Worm (Caenorhabditis elegans) whole organism, young adult: ENCODE data around the gene T06C10.3.
A peak's percentile ranks its signal among the peaks of the same experiment; 100 is the strongest.

ENCODE experiments used
- B0261.1 ChIP-seq: sonication (generic microtip); optimal IDR thresholded peaks from 2 replicates; lab custom pipeline; 2016; ENCODE audit warnings: mild to moderate bottlenecking, missing genetic modification characterization, moderate library complexity, missing compliant biosample characterization
- F22D6.2 ChIP-seq: sonication (generic microtip); optimal IDR thresholded peaks from 2 replicates; lab custom pipeline; 2016; ENCODE audit warnings: mild to moderate bottlenecking, missing genetic modification characterization, missing compliant biosample characterization
- F57C9.4 ChIP-seq: sonication (generic microtip); optimal IDR thresholded peaks from 2 replicates; lab custom pipeline; 2017; ENCODE audit warnings: mild to moderate bottlenecking, missing genetic modification characterization, missing compliant biosample characterization
- T26A5.8 ChIP-seq: sonication (generic microtip); optimal IDR thresholded peaks from 2 replicates; lab custom pipeline; 2016; ENCODE audit warnings: missing genetic modification characterization, missing compliant biosample characterization
- Y53G8AR.9 ChIP-seq: fragments of 200-800 bp; sonication (Bioruptor generic); conservative IDR thresholded peaks from 2 replicates; pipeline ENCODE4 v1.3.6; 2022; ENCODE audit warnings: missing genetic modification reagents, missing genetic modification characterization, missing compliant biosample characterization
- Y56A3A.18 ChIP-seq: fragments of 200-800 bp; sonication (Bioruptor generic); IDR thresholded peaks from 2 replicates; pipeline ENCODE4 v1.3.6; 2022; ENCODE audit warnings: missing genetic modification reagents, missing genetic modification characterization, missing compliant biosample characterization
- ZK185.1 ChIP-seq: sonication (generic microtip); optimal IDR thresholded peaks from 2 replicates; lab custom pipeline; 2016; ENCODE audit warnings: mild to moderate bottlenecking, missing genetic modification characterization, missing compliant biosample characterization; ENCODE audit not compliant: poor library complexity, severe bottlenecking
- ama-1 ChIP-seq, 3 experiments: fragments of 150-350 bp in 1 of 3; sonication (generic microtip) in 2 of 3; optimal IDR thresholded peaks; 2 replicates each; lab custom pipeline; 2014 to 2018; ENCODE audit warnings: missing biosample characterization in 2 of 3, missing genetic modification characterization in 2 of 3, missing genetic modification reagents in 2 of 3
- atf-7 ChIP-seq: sonication (generic microtip); optimal IDR thresholded peaks from 2 replicates; lab custom pipeline; 2017; ENCODE audit warnings: mild to moderate bottlenecking, missing genetic modification characterization, missing compliant biosample characterization
- attf-5 ChIP-seq: fragments of 200-800 bp; sonication (Bioruptor generic); optimal IDR thresholded peaks from 2 replicates; lab custom pipeline; 2018; ENCODE audit warnings: mild to moderate bottlenecking, missing genetic modification characterization, missing compliant biosample characterization
- cebp-1 ChIP-seq, 2 experiments: fragments of 200-800 bp in 1 of 2; sonication (Bioruptor generic) in 1 of 2; sonication (generic microtip) in 1 of 2; IDR thresholded peaks in 1 of 2; optimal IDR thresholded peaks in 1 of 2; 2 replicates each; pipeline versions ENCODE4 v1.3.6 to Lab custom; 2017 to 2022; ENCODE audit warnings: missing compliant biosample characterization in 2 of 2, missing genetic modification characterization in 2 of 2, mild to moderate bottlenecking in 1 of 2, missing genetic modification reagents in 1 of 2, moderate library complexity in 1 of 2
- ceh-100 ChIP-seq: fragments of 200-800 bp; sonication (Bioruptor generic); IDR thresholded peaks from 2 replicates; pipeline ENCODE4 v1.3.6; 2022; ENCODE audit warnings: missing genetic modification reagents, missing genetic modification characterization, missing compliant biosample characterization
- ceh-58 ChIP-seq: fragments of 200-800 bp; sonication (Bioruptor generic); IDR thresholded peaks from 2 replicates; pipeline ENCODE4 v1.3.6; 2022; ENCODE audit warnings: missing genetic modification characterization, missing compliant biosample characterization
- ceh-79 ChIP-seq: sonication (generic microtip); optimal IDR thresholded peaks from 2 replicates; lab custom pipeline; 2017; ENCODE audit warnings: mild to moderate bottlenecking, missing genetic modification characterization, missing compliant biosample characterization
- chd-7 ChIP-seq: sonication (generic microtip); optimal IDR thresholded peaks from 2 replicates; lab custom pipeline; 2016; ENCODE audit warnings: mild to moderate bottlenecking, missing genetic modification characterization, moderate library complexity, missing compliant biosample characterization
- ekl-4 ChIP-seq: fragments of 200-800 bp; sonication (Bioruptor generic); IDR thresholded peaks from 2 replicates; pipeline ENCODE4 v1.3.6; 2022; ENCODE audit warnings: missing genetic modification reagents, missing genetic modification characterization, missing compliant biosample characterization
- ets-4 ChIP-seq: fragments of 200-800 bp; sonication (Bioruptor generic); optimal IDR thresholded peaks from 2 replicates; lab custom pipeline; 2018; ENCODE audit warnings: mild to moderate bottlenecking, missing genetic modification characterization, missing compliant biosample characterization
- gei-17 ChIP-seq: fragments of 200-800 bp; sonication (Bioruptor generic); optimal IDR thresholded peaks from 2 replicates; lab custom pipeline; 2018; ENCODE audit warnings: mild to moderate bottlenecking, missing genetic modification characterization, missing compliant biosample characterization
- hlh-12 ChIP-seq: sonication (generic microtip); optimal IDR thresholded peaks from 2 replicates; lab custom pipeline; 2016; ENCODE audit warnings: missing genetic modification characterization, missing compliant biosample characterization
- hmg-1.2 ChIP-seq: fragments of 200-800 bp; sonication (Bioruptor generic); IDR thresholded peaks from 2 replicates; pipeline ENCODE4 v1.3.6; 2022; ENCODE audit warnings: missing genetic modification reagents, missing genetic modification characterization, missing compliant biosample characterization
- let-526 ChIP-seq: fragments of 200-800 bp; sonication (Bioruptor generic); IDR thresholded peaks from 2 replicates; pipeline ENCODE4 v1.3.6; 2022; ENCODE audit warnings: missing genetic modification reagents, missing genetic modification characterization, missing compliant biosample characterization
- let-607 ChIP-seq, 2 experiments: fragments of 200-800 bp in 1 of 2; sonication (Bioruptor generic) in 1 of 2; sonication (generic microtip) in 1 of 2; optimal IDR thresholded peaks; 2 replicates each; lab custom pipeline; 2016 to 2018; ENCODE audit warnings: mild to moderate bottlenecking in 2 of 2, missing compliant biosample characterization in 2 of 2, missing genetic modification characterization in 2 of 2, moderate library complexity in 2 of 2, missing genotype in 1 of 2
- lin-40 ChIP-seq: sonication (generic microtip); optimal IDR thresholded peaks from 2 replicates; lab custom pipeline; 2016; ENCODE audit warnings: missing genetic modification characterization, mild to moderate bottlenecking, missing compliant biosample characterization, missing genotype, missing genetic modification reagents
- lir-1 ChIP-seq: fragments of 200-800 bp; sonication (Bioruptor generic); conservative IDR thresholded peaks from 2 replicates; pipeline ENCODE4 v1.3.6; 2022; ENCODE audit warnings: missing genetic modification reagents, missing genetic modification characterization, missing compliant biosample characterization
- madf-10 ChIP-seq: sonication (generic microtip); optimal IDR thresholded peaks from 2 replicates; lab custom pipeline; 2016; ENCODE audit warnings: mild to moderate bottlenecking, missing genetic modification characterization, missing compliant biosample characterization
- mes-4 ChIP-seq: sonication (generic microtip); optimal IDR thresholded peaks from 2 replicates; lab custom pipeline; 2016; ENCODE audit warnings: missing genotype, missing genetic modification characterization, missing compliant biosample characterization
- nfya-1 ChIP-seq: sonication (generic microtip); optimal IDR thresholded peaks from 2 replicates; lab custom pipeline; 2017; ENCODE audit warnings: antibody characterized with exemption, missing compliant biosample characterization, missing genetic modification characterization, borderline replicate concordance; ENCODE audit not compliant: insufficient read depth
- nfya-2 ChIP-seq: fragments of 200-800 bp; sonication (Bioruptor generic); IDR thresholded peaks from 2 replicates; pipeline ENCODE4 v1.3.6; 2022; ENCODE audit warnings: missing genetic modification reagents, missing genetic modification characterization, missing compliant biosample characterization
- nhr-80 ChIP-seq: sonication (generic microtip); optimal IDR thresholded peaks from 2 replicates; lab custom pipeline; 2016; ENCODE audit warnings: missing genetic modification characterization, missing compliant biosample characterization
- pbrm-1 ChIP-seq: fragments of 200-800 bp; sonication (Bioruptor generic); IDR thresholded peaks from 2 replicates; pipeline ENCODE4 v1.3.6; 2022; ENCODE audit warnings: missing genetic modification reagents, missing genetic modification characterization, missing compliant biosample characterization
- repo-1 ChIP-seq: sonication (generic microtip); optimal IDR thresholded peaks from 2 replicates; lab custom pipeline; 2017; ENCODE audit warnings: mild to moderate bottlenecking, missing genetic modification characterization, missing compliant biosample characterization
- tbp1 ChIP-seq: fragments of 200-800 bp; sonication (Bioruptor generic); optimal IDR thresholded peaks from 2 replicates; lab custom pipeline; 2018; ENCODE audit warnings: mild to moderate bottlenecking, missing genetic modification characterization, missing compliant biosample characterization
- tbx-9 ChIP-seq: sonication (generic microtip); optimal IDR thresholded peaks from 2 replicates; lab custom pipeline; 2016; ENCODE audit warnings: borderline replicate concordance, missing genetic modification characterization, inconsistent platforms, missing compliant biosample characterization
- tlf-1 ChIP-seq: fragments of 200-800 bp; sonication (Bioruptor generic); optimal IDR thresholded peaks from 2 replicates; lab custom pipeline; 2018; ENCODE audit warnings: mild to moderate bottlenecking, missing genetic modification characterization, missing compliant biosample characterization
- unc-62 ChIP-seq: fragments of 150-350 bp; optimal IDR thresholded peaks from 2 replicates; lab custom pipeline; 2014; ENCODE audit warnings: missing biosample characterization, missing genetic modification reagents, missing genetic modification characterization
- zfh-2 ChIP-seq: fragments of 200-800 bp; sonication (Bioruptor generic); conservative IDR thresholded peaks from 2 replicates; pipeline ENCODE4 v1.3.6; 2022; ENCODE audit warnings: missing genetic modification reagents, missing genetic modification characterization, missing compliant biosample characterization
- zim-3 ChIP-seq: sonication (generic microtip); optimal IDR thresholded peaks from 2 replicates; lab custom pipeline; 2017; ENCODE audit warnings: mild to moderate bottlenecking, missing genetic modification characterization, moderate library complexity, missing compliant biosample characterization
- ztf-18 ChIP-seq: sonication (generic microtip); optimal IDR thresholded peaks from 2 replicates; lab custom pipeline; 2016; ENCODE audit warnings: missing genotype, mild to moderate bottlenecking, missing genetic modification characterization, missing compliant biosample characterization
- ztf-28 ChIP-seq: fragments of 200-800 bp; sonication (Bioruptor generic); IDR thresholded peaks from 2 replicates; pipeline ENCODE4 v1.3.6; 2022; ENCODE audit warnings: missing genetic modification reagents, missing genetic modification characterization, missing compliant biosample characterization
- ztf-3 ChIP-seq: fragments of 200-800 bp; sonication (Bioruptor generic); optimal IDR thresholded peaks from 2 replicates; lab custom pipeline; 2018; ENCODE audit warnings: mild to moderate bottlenecking, missing genetic modification characterization, missing compliant biosample characterization
- ztf-6 ChIP-seq: fragments of 200-800 bp; sonication (Bioruptor generic); IDR thresholded peaks from 2 replicates; pipeline ENCODE4 v1.3.6; 2022; ENCODE audit warnings: missing genetic modification reagents, missing genetic modification characterization, missing compliant biosample characterization

The T06C10.3 gene

DNA sequence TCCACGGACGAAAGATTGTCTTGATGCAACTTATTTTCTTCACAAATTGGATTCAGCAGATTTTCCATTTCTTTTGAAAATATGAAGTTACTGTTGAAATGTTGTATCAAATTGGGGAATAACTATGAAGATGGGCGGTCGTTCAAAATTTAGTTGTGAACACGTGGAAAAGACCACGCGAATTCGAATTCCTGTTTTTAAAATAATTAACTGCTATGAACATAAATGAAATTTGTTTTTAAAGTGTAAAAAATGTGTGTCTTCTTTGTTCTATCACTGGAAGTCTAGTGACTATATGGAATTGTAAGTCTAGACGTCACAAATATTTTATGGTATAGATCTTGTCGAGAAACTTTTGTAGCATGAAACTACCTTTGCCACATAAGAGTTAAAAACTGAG lies 32.1 kb upstream of the T06C10.3 start, which contains the start of gene C06A6.7:
Gene C06A6.7 (minus strand): TSS at position 101 of the 400 bp plus-strand sequence.
- TF ChIP-seq nfya-2 (no peak), let-526 (GFP tag; lab: Robert Waterston, UW) (no peak), ceh-100 (GFP tag; lab: Robert Waterston, UW) (no peak), hlh-12 (tag; lab: Kevin White, UChicago) (no peak), chd-7 (no peak)

DNA sequence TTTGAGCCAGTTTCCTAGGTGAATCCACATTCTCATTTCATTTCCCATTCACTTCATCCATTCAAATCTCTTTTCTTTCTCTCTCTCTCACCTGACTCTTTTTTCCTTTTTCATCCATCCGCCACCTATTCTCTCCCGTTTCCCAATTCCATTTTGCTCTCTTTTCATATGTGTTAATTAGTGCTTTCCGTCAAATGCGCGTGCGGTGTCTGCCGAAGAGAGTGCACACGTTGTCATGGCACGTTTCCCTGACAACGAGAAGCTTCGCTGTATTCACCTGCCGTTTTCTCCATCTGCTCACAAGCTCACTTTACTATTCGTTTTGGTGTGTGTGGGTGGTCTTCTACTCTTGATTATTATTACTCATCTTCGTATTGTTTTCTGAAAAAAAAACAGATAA lies 30.6 kb upstream of the T06C10.3 start:
- TF ChIP-seq cebp-1 (GFP tag; IDR thresholded peaks at IDR 0.05; lab: Robert Waterston, UW) (no peak), cebp-1 (tag; optimal IDR thresholded peaks at IDR 0.05; lab: Kevin White, UChicago) (no peak), unc-62 (GFP tag; lab: Kevin White, UChicago) (no peak), Y53G8AR.9 (GFP tag; lab: Robert Waterston, UW) (no peak), B0261.1 (tag; lab: Kevin White, UChicago) (no peak), tbx-9 (tag; lab: Kevin White, UChicago) (no peak), ztf-28 (GFP tag; lab: Robert Waterston, UW) (no peak), lir-1 (GFP tag; lab: Robert Waterston, UW) (no peak)

DNA sequence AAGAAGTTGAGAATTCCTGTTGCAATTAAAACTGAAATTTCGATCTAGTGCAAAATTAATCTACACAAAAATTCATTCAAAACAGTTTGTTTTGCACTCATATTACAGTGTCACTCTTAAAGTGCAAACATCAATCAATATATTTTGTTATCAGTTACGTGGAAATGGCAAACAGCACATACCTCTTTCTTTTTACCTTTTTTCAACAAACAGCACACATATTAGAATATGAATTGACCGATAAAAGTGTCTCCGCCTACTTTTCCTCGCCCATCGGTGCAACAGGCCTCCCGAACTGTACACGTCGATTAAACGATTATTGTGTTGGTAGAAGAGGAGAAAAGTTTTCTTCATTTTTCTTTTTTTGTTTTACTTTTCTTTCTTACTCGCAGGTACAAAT lies 29.3 kb upstream of the T06C10.3 start:
- peak; percentile 94 for TF ChIP-seq nhr-80 (tag; lab: Kevin White, UChicago)
- peak; percentile 17 for TF ChIP-seq attf-5 (GFP tag; lab: Kevin White, UChicago)
- TF ChIP-seq ama-1 (optimal IDR thresholded peaks at IDR 0.05; lab: Kevin White, UChicago), result no peak
- no peak for TF ChIP-seq ama-1 (GFP tag; optimal IDR thresholded peaks at IDR 0.05; lab: Kevin White, UChicago)
- no peak for TF ChIP-seq ZK185.1 (tag; lab: Kevin White, UChicago)
- peak; percentile 26 for TF ChIP-seq ets-4 (GFP tag; lab: Kevin White, UChicago)
- TF ChIP-seq let-607 (tag; optimal IDR thresholded peaks at IDR 0.05; lab: Kevin White, UChicago), result peak; percentile 49 to 65

DNA sequence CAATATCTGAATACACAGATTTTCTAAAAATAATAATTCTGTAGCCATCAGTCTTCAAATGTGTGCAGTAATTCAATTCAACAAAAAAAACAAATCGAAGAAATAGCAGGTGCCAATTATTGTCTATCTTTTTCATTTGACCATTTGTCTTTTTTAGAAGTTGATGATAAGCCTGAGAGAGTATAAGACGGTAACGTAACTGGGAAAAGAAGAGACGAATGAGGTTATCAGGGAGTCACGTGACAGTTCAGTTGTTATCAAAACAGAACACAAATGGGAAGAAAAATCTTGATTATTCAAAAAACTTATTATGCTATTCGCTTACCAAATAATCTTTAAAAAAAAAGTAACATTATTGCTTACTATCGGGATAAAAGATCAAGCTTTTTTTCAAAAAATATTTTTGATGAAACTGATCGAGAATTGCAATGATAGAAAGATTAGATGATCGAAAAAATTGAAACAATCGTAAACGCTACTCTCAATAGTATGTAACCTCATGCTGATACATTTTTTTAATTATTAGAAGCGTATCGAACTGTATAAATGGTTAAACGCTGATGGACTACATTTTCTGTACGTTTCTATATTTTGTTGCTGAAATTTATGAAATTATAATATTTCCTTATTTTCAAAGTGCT lies 26.1 kb upstream of the T06C10.3 start:
- TF ChIP-seq zfh-2 (GFP tag; lab: Robert Waterston, UW), result no peak
- peak; percentile 81 for TF ChIP-seq nhr-80 (tag; lab: Kevin White, UChicago)
- peak; percentile 1 for TF ChIP-seq lin-40 (tag; lab: Kevin White, UChicago)
- peak; percentile 15 for TF ChIP-seq tbp1 (GFP tag; lab: Kevin White, UChicago)

ce11 chrIV:7845585-7845984 lies 25.0 kb upstream of the T06C10.3 start:
- TF ChIP-seq T26A5.8 (tag; lab: Kevin White, UChicago), result no peak
- no peak for TF ChIP-seq F22D6.2 (tag; lab: Kevin White, UChicago)
- peak; percentile 39 for TF ChIP-seq ztf-18 (tag; lab: Kevin White, UChicago)
- TF ChIP-seq ztf-3, result no peak
- no peak for TF ChIP-seq nfya-1
- TF ChIP-seq ztf-6 (GFP tag; lab: Robert Waterston, UW), result no peak
- TF ChIP-seq ceh-58 (GFP tag; lab: Robert Waterston, UW), result no peak
- 0 out of 2 replicates have a peak, but pooled peaks have one; percentile 53 for TF ChIP-seq ekl-4
- TF ChIP-seq madf-10, result peak; percentile 48
- TF ChIP-seq repo-1 (tag; lab: Kevin White, UChicago), result peak; percentile 71
- TF ChIP-seq tlf-1 (GFP tag; lab: Kevin White, UChicago), result no peak
- TF ChIP-seq F57C9.4 (tag; lab: Kevin White, UChicago), result no peak
- peak; percentile 80 for TF ChIP-seq hmg-1.2 (GFP tag; lab: Robert Waterston, UW)
- no peak for TF ChIP-seq mes-4 (tag; lab: Kevin White, UChicago)
- TF ChIP-seq gei-17 (GFP tag; lab: Kevin White, UChicago), result peak; percentile 46
- peak; percentile 59; the same call in 1 of the 2 replicates for TF ChIP-seq Y56A3A.18
- TF ChIP-seq atf-7 (tag; lab: Kevin White, UChicago), result peak; percentile 33
- TF ChIP-seq ceh-79 (tag; lab: Kevin White, UChicago), result no peak
- TF ChIP-seq pbrm-1, result peak; percentile 55
- TF ChIP-seq zim-3 (tag; lab: Kevin White, UChicago), result no peak
